Worm (Caenorhabditis elegans) whole organism, late embryonic: Measurements from ENCODE around the gene fip-4.
A peak's percentile ranks its signal among the peaks of the same experiment; 100 is the strongest.

Experiments
- C08G9.2 ChIP-seq: sonication (generic microtip); optimal IDR thresholded peaks from 2 replicates; lab custom pipeline; 2016; ENCODE audit warnings: mild to moderate bottlenecking, missing genetic modification characterization, moderate library complexity, missing compliant biosample characterization
- F13H6.1 ChIP-seq: sonication (generic microtip); optimal IDR thresholded peaks from 2 replicates; lab custom pipeline; 2016; ENCODE audit warnings: missing genetic modification characterization, missing compliant biosample characterization
- K09A11.1 ChIP-seq: sonication (generic microtip); optimal IDR thresholded peaks from 2 replicates; lab custom pipeline; 2017; ENCODE audit warnings: antibody characterized with exemption, mild to moderate bottlenecking, missing genetic modification characterization, missing compliant biosample characterization; ENCODE audit not compliant: insufficient read depth
- Y22D7AL.16 ChIP-seq: sonication (generic microtip); optimal IDR thresholded peaks from 2 replicates; lab custom pipeline; 2016; ENCODE audit warnings: missing genetic modification characterization, missing compliant biosample characterization
- ahr-1 ChIP-seq: sonication (generic microtip); optimal IDR thresholded peaks from 2 replicates; lab custom pipeline; 2016; ENCODE audit warnings: missing genetic modification characterization, missing compliant biosample characterization
- ceh-18 ChIP-seq: sonication (generic microtip); optimal IDR thresholded peaks from 2 replicates; lab custom pipeline; 2016; ENCODE audit warnings: missing genetic modification characterization, missing compliant biosample characterization
- ceh-22 ChIP-seq: sonication (generic microtip); optimal IDR thresholded peaks from 2 replicates; lab custom pipeline; 2017; ENCODE audit warnings: missing biosample characterization, missing genetic modification characterization
- ceh-45 ChIP-seq: fragments of 200-800 bp; sonication (Bioruptor generic); IDR thresholded peaks from 2 replicates; pipeline ENCODE4 v1.3.6; 2022; ENCODE audit warnings: missing genetic modification reagents, missing genetic modification characterization, missing compliant biosample characterization
- ceh-48 ChIP-seq: sonication (generic microtip); optimal IDR thresholded peaks from 2 replicates; lab custom pipeline; 2016; ENCODE audit warnings: missing genetic modification characterization, inconsistent platforms, missing compliant biosample characterization
- ceh-6 ChIP-seq: fragments of 200-800 bp; sonication (Bioruptor generic); optimal IDR thresholded peaks from 2 replicates; lab custom pipeline; 2018; ENCODE audit warnings: mild to moderate bottlenecking, missing genetic modification characterization, missing compliant biosample characterization
- dve-1 ChIP-seq: sonication (generic microtip); optimal IDR thresholded peaks from 2 replicates; lab custom pipeline; 2017; ENCODE audit warnings: antibody characterized with exemption, mild to moderate bottlenecking, missing genetic modification characterization, missing compliant biosample characterization
- ets-4 ChIP-seq: sonication (generic microtip); optimal IDR thresholded peaks from 2 replicates; lab custom pipeline; 2016; ENCODE audit warnings: missing genetic modification characterization, missing compliant biosample characterization
- fax-1 ChIP-seq: sonication (generic microtip); optimal IDR thresholded peaks from 2 replicates; lab custom pipeline; 2016; ENCODE audit warnings: missing genotype, missing genetic modification characterization, missing compliant biosample characterization
- hlh-13 ChIP-seq: fragments of 200-800 bp; sonication (Bioruptor generic); optimal IDR thresholded peaks from 2 replicates; lab custom pipeline; 2018; ENCODE audit warnings: mild to moderate bottlenecking, missing genetic modification characterization, missing compliant biosample characterization
- hlh-15 ChIP-seq: sonication (generic microtip); optimal IDR thresholded peaks from 2 replicates; lab custom pipeline; 2016; ENCODE audit warnings: missing genetic modification characterization, missing compliant biosample characterization
- hlh-30 ChIP-seq: sonication (generic microtip); optimal IDR thresholded peaks from 2 replicates; lab custom pipeline; 2017; ENCODE audit warnings: antibody characterized with exemption, missing genetic modification characterization, missing compliant biosample characterization; ENCODE audit not compliant: insufficient read depth
- lin-11 ChIP-seq: fragments of 200-800 bp; sonication (Bioruptor generic); optimal IDR thresholded peaks from 2 replicates; lab custom pipeline; 2018; ENCODE audit warnings: mild to moderate bottlenecking, missing genetic modification characterization, missing compliant biosample characterization
- mec-3 ChIP-seq: sonication (generic microtip); optimal IDR thresholded peaks from 2 replicates; lab custom pipeline; 2016; ENCODE audit warnings: borderline replicate concordance, missing genetic modification characterization, missing compliant biosample characterization
- nfya-1 ChIP-seq: sonication (generic microtip); optimal IDR thresholded peaks from 2 replicates; lab custom pipeline; 2017; ENCODE audit warnings: missing genetic modification characterization, mild to moderate bottlenecking, missing compliant biosample characterization, antibody characterized with exemption, moderate library complexity
- pag-3 ChIP-seq: sonication (generic microtip); optimal IDR thresholded peaks from 2 replicates; lab custom pipeline; 2016; ENCODE audit warnings: missing compliant biosample characterization, missing genetic modification characterization, borderline replicate concordance
- pax-1 ChIP-seq: fragments of 150-350 bp; optimal IDR thresholded peaks from 2 replicates; lab custom pipeline; 2014; ENCODE audit warnings: missing biosample characterization, missing genetic modification characterization
- pros-1 ChIP-seq: fragments of 150-350 bp; optimal IDR thresholded peaks from 2 replicates; lab custom pipeline; 2014; ENCODE audit warnings: missing biosample characterization, missing genetic modification reagents, missing genetic modification characterization
- rnt-1 ChIP-seq: sonication (generic microtip); optimal IDR thresholded peaks from 2 replicates; lab custom pipeline; 2016; ENCODE audit warnings: missing genetic modification characterization, missing compliant biosample characterization
- sdc-2 ChIP-seq: sonication (generic microtip); optimal IDR thresholded peaks from 2 replicates; lab custom pipeline; 2016; ENCODE audit warnings: missing genotype, missing genetic modification characterization, missing compliant biosample characterization
- sox-2 ChIP-seq: fragments of 200-800 bp; sonication (Bioruptor generic); IDR thresholded peaks from 2 replicates; pipeline ENCODE4 v1.3.6; 2022; ENCODE audit warnings: missing genetic modification reagents, missing genetic modification characterization, missing compliant biosample characterization
- sox-4 ChIP-seq: sonication (generic microtip); optimal IDR thresholded peaks from 2 replicates; lab custom pipeline; 2017; ENCODE audit warnings: mild to moderate bottlenecking, missing genetic modification characterization, inconsistent platforms, missing compliant biosample characterization
- tbx-7 ChIP-seq: sonication (generic microtip); optimal IDR thresholded peaks from 2 replicates; lab custom pipeline; 2016; ENCODE audit warnings: missing genotype, missing genetic modification characterization, missing compliant biosample characterization
- unc-3 ChIP-seq, 2 experiments: fragments of 200-800 bp in 1 of 2; sonication (Bioruptor generic) in 1 of 2; sonication (generic microtip) in 1 of 2; conservative IDR thresholded peaks in 1 of 2; optimal IDR thresholded peaks in 1 of 2; 2 replicates each; pipeline versions ENCODE4 v1.3.6 to Lab custom; 2016 to 2022; ENCODE audit warnings: missing compliant biosample characterization in 2 of 2, missing genetic modification characterization in 2 of 2, missing genetic modification reagents in 1 of 2
- unc-42 ChIP-seq: sonication (generic microtip); optimal IDR thresholded peaks from 2 replicates; lab custom pipeline; 2016; ENCODE audit warnings: missing genotype, missing genetic modification characterization, missing compliant biosample characterization
- unc-55 ChIP-seq: sonication (generic microtip); optimal IDR thresholded peaks from 2 replicates; lab custom pipeline; 2017; ENCODE audit warnings: missing biosample characterization, missing genetic modification reagents, missing genetic modification characterization
- unc-86 ChIP-seq: sonication (generic microtip); optimal IDR thresholded peaks from 2 replicates; lab custom pipeline; 2016; ENCODE audit warnings: missing genetic modification characterization, missing compliant biosample characterization

Gene fip-4

ce11 chrV:8626406-8626805 is 15.3 kb upstream of the fip-4 start:
- TF ChIP-seq dve-1 (tag; lab: Kevin White, UChicago), result no peak
- TF ChIP-seq unc-55 (GFP tag; lab: Kevin White, UChicago), result peak; percentile 12
- TF ChIP-seq hlh-30 (tag; lab: Kevin White, UChicago), result no peak
- no peak for TF ChIP-seq sdc-2 (tag; lab: Kevin White, UChicago)

ce11 chrV:8623754-8624153 is 12.7 kb upstream of the fip-4 start, which contains the start of gene F41E6.17:
TSS of gene F41E6.17 (plus strand) at chrV:8624101.
- TF ChIP-seq rnt-1 (tag; lab: Kevin White, UChicago) (no peak), unc-42 (tag; lab: Kevin White, UChicago) (peak; percentile 62)

- TF ChIP-seq unc-3 (GFP tag; conservative IDR thresholded peaks at IDR 0.05; lab: Robert Waterston, UW) (no peak), unc-3 (tag; optimal IDR thresholded peaks at IDR 0.05; lab: Kevin White, UChicago) (no peak), pros-1 (tag; lab: Kevin White, UChicago) (no peak), fax-1 (tag; lab: Kevin White, UChicago) (no peak), F13H6.1 (tag; lab: Kevin White, UChicago) (no peak), pag-3 (no peak), ets-4 (tag; lab: Kevin White, UChicago) (no peak), ceh-6 (no peak), Y22D7AL.16 (tag; lab: Kevin White, UChicago) (no peak), ceh-22 (tag; lab: Kevin White, UChicago) (no peak), K09A11.1 (no peak), sox-2 (GFP tag; lab: Robert Waterston, UW) (no peak), tbx-7 (tag; lab: Kevin White, UChicago) (no peak), pax-1 (tag; lab: Kevin White, UChicago) (no peak), unc-86 (tag; lab: Kevin White, UChicago) (no peak), rnt-1 (tag; lab: Kevin White, UChicago) (no peak), hlh-15 (tag; lab: Kevin White, UChicago) (no peak)
Measured at ce11 chrV:8622314-8622713, 11.2 kb upstream of the fip-4 start, which contains the start of gene F41E6.1. TSS of gene F41E6.1 (plus strand) at chrV:8622614.

ce11 chrV:8621213-8621612 is 10.1 kb upstream of the fip-4 start, which contains the start of gene idpc-2:
TSS of gene idpc-2 (minus strand) at chrV:8621313.
- TF ChIP-seq unc-55 (GFP tag; lab: Kevin White, UChicago) (no peak), lin-11 (tag; lab: Kevin White, UChicago) (no peak)

ce11 chrV:8618738-8619137 is 7.7 kb upstream of the fip-4 start, which contains the start of gene grd-5:
TSS of gene grd-5 (plus strand) at chrV:8619032.
- no peak for TF ChIP-seq ahr-1 (tag; lab: Kevin White, UChicago)
- no peak for TF ChIP-seq pax-1 (tag; lab: Kevin White, UChicago)
- no peak for TF ChIP-seq ceh-48
- no peak for TF ChIP-seq mec-3 (tag; lab: Kevin White, UChicago)
- no peak for TF ChIP-seq ceh-6
- TF ChIP-seq F13H6.1 (tag; lab: Kevin White, UChicago), result no peak
- TF ChIP-seq nfya-1 (tag; lab: Kevin White, UChicago), result no peak
- no peak for TF ChIP-seq ceh-45 (GFP tag; lab: Robert Waterston, UW)
- TF ChIP-seq C08G9.2, result no peak
- TF ChIP-seq tbx-7 (tag; lab: Kevin White, UChicago), result no peak
- no peak for TF ChIP-seq unc-3 (GFP tag; conservative IDR thresholded peaks at IDR 0.05; lab: Robert Waterston, UW)
- no peak for TF ChIP-seq unc-3 (tag; optimal IDR thresholded peaks at IDR 0.05; lab: Kevin White, UChicago)
- no peak for TF ChIP-seq ceh-18
- TF ChIP-seq unc-55 (GFP tag; lab: Kevin White, UChicago), result no peak
- TF ChIP-seq hlh-13 (GFP tag; lab: Kevin White, UChicago), result no peak
- no peak for TF ChIP-seq sox-4 (tag; lab: Kevin White, UChicago)
- no peak for TF ChIP-seq sox-2 (GFP tag; lab: Robert Waterston, UW)
- TF ChIP-seq, all 69 proteins: peak for 0
